Worm (Caenorhabditis elegans) whole organism, L3 larva: Measurements from ENCODE around the gene Y75B12B.11.

Experiments used
- ceh-28 ChIP-seq: fragments of 150-350 bp; optimal IDR thresholded peaks from 2 replicates; lab custom pipeline; 2014; ENCODE audit warnings: missing biosample characterization, missing genetic modification reagents, missing genetic modification characterization
- jun-1 ChIP-seq: fragments of 150-350 bp; optimal IDR thresholded peaks from 2 replicates; lab custom pipeline; 2014; ENCODE audit warnings: missing biosample characterization, missing genetic modification reagents, missing genetic modification characterization
- nhr-11 ChIP-seq: fragments of 150-350 bp; optimal IDR thresholded peaks from 2 replicates; lab custom pipeline; 2014; ENCODE audit warnings: missing biosample characterization, missing genetic modification characterization
- nhr-28 ChIP-seq: fragments of 150-350 bp; optimal IDR thresholded peaks from 2 replicates; lab custom pipeline; 2014; ENCODE audit warnings: missing biosample characterization, missing genetic modification characterization
- sea-2 ChIP-seq: fragments of 150-350 bp; sonication (generic microtip); optimal IDR thresholded peaks from 4 replicates; lab custom pipeline; 2014; ENCODE audit warnings: missing biosample characterization, missing genetic modification reagents, missing genetic modification characterization

ce11 chrV:15175459-15175858, 15.6 kb upstream of the Y75B12B.11 start, which contains the start of gene clec-47:
- no peak for TF ChIP-seq jun-1 (tag; lab: Kevin White, UChicago)
- TF ChIP-seq ceh-28 (tag; lab: Kevin White, UChicago) = no peak
- TF ChIP-seq nhr-28 (tag; lab: Kevin White, UChicago) = no peak
- no peak for TF ChIP-seq sea-2
- no peak for TF ChIP-seq nhr-11
